Fruit fly (Drosophila melanogaster) whole organism, embryonic: ENCODE data around the gene CG8641.

Experiments used
- Blimp-1 ChIP-seq: fragments of 200-800 bp; sonication (Bioruptor generic); optimal IDR thresholded peaks from 3 replicates; lab custom pipeline; 2018; ENCODE audit warnings: missing biosample characterization, missing genetic modification characterization, mild to moderate bottlenecking, moderate library complexity, missing genetic modification reagents
- CG10147 ChIP-seq: fragments of 200-800 bp; sonication (Bioruptor generic); optimal IDR thresholded peaks from 2 replicates; lab custom pipeline; 2019; ENCODE audit warnings: missing biosample characterization, mild to moderate bottlenecking, missing genetic modification characterization, moderate library complexity
- CG4424 ChIP-seq: fragments of 200-800 bp; sonication (Bioruptor generic); optimal IDR thresholded peaks from 3 replicates; lab custom pipeline; 2016; ENCODE audit warnings: missing biosample characterization, missing genetic modification characterization
- D19A ChIP-seq: fragments of 200-800 bp; optimal IDR thresholded peaks from 3 replicates; lab custom pipeline; 2019; ENCODE audit warnings: missing biosample characterization, mild to moderate bottlenecking, missing genetic modification characterization, moderate library complexity
- Meics ChIP-seq: fragments of 200-800 bp; sonication (Bioruptor generic); optimal IDR thresholded peaks from 2 replicates; lab custom pipeline; 2017; ENCODE audit warnings: missing biosample characterization, mild to moderate bottlenecking, missing genetic modification characterization
- NfI ChIP-seq: fragments of 200-800 bp; sonication (Bioruptor generic); optimal IDR thresholded peaks from 3 replicates; lab custom pipeline; 2018; ENCODE audit warnings: missing biosample characterization, mild to moderate bottlenecking, missing genetic modification characterization, moderate library complexity
- fd102C ChIP-seq: fragments of 200-800 bp; sonication (Bioruptor generic); optimal IDR thresholded peaks from 2 replicates; lab custom pipeline; 2018; ENCODE audit warnings: missing biosample characterization, mild to moderate bottlenecking, missing genetic modification characterization, moderate library complexity
- phol ChIP-seq: fragments of 200-800 bp; sonication (Bioruptor generic); optimal IDR thresholded peaks from 3 replicates; lab custom pipeline; 2018; ENCODE audit warnings: missing biosample characterization, mild to moderate bottlenecking, missing genetic modification characterization, moderate library complexity

Gene CG8641

DNA sequence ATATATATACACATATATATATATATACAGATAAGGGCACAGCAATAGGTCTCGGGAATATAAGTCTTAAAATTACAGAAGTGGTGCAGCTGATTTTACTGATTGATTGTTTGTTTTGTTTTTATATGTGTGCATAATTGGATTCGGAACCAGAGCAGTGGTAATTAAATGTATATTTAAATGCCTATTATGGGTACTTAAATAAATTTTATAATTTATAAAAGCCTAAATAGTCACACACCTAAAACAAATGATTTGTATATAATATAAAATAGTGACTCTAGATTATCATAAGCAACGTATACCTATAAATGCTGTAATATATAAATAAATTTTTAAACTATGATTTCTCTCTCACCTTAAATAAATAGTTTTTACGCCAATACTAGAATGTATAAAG lies 67.9 kb downstream of the CG8641 start (continued):
- peak; percentile 6 for TF ChIP-seq CG4424
- peak; percentile 36 for TF ChIP-seq Blimp-1
- peak; percentile 51 for TF ChIP-seq phol (tag; lab: Kevin White, UChicago)
- TF ChIP-seq fd102C (GFP tag; lab: Kevin White, UChicago): no peak
- peak; percentile 24 for TF ChIP-seq CG10147
- peak; percentile 43 for TF ChIP-seq D19A
- peak; percentile 5 for TF ChIP-seq Meics (GFP tag; lab: Kevin White, UChicago)
- no peak for TF ChIP-seq NfI (GFP tag; lab: Kevin White, UChicago)
